Worm (Caenorhabditis elegans): ENCODE results near the gene unc-115.

The unc-115 gene

DNA sequence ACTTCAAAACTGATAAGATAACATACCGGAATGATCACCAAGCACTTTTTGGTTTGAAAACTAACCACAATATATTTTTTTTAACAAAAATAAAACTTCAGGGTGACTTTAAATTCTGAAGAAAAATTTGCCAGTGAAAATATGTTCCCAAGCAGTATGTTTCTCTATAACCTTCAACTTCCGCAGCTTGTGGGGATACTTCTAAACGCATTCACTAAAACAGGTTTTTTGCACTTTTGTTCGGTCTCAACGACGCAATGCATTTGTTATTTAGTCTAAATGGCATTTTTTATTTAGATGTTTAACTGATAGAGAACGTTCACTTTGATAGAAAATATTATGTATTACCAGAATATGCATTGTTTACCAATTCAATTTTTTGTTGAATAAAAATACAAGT, 42.6 kb downstream of the unc-115 start:
- no peak for TF ChIP-seq hlh-26 (GFP tag; conservative IDR thresholded peaks at IDR 0.05)
- no peak for TF ChIP-seq hsf-1 (GFP tag; IDR thresholded peaks at IDR 0.05)
- TF ChIP-seq ztf-22 (GFP tag; optimal IDR thresholded peaks at IDR 0.05): no peak
- no peak for TF ChIP-seq B0261.1 (tag; optimal IDR thresholded peaks at IDR 0.05)
- no peak for TF ChIP-seq let-607 (tag; optimal IDR thresholded peaks at IDR 0.05)
- TF ChIP-seq nfya-1 (tag; optimal IDR thresholded peaks at IDR 0.05; ENCODE audit: borderline replicate concordance, insufficient read depth): no peak
- TF ChIP-seq ceh-40 (GFP tag; IDR thresholded peaks at IDR 0.05): no peak
- TF ChIP-seq chd-7 (tag; optimal IDR thresholded peaks at IDR 0.05): no peak
- TF ChIP-seq F10E7.11 (tag; optimal IDR thresholded peaks at IDR 0.05): no peak
- no peak for TF ChIP-seq F39B2.1 (GFP tag; IDR thresholded peaks at IDR 0.05)
- TF ChIP-seq ccch-3 (GFP tag; optimal IDR thresholded peaks at IDR 0.05): no peak
- TF ChIP-seq ztf-18 (tag; optimal IDR thresholded peaks at IDR 0.05): no peak
- no peak for TF ChIP-seq hrde-1 (tag; optimal IDR thresholded peaks at IDR 0.05; ENCODE audit: borderline replicate concordance)
- no peak for TF ChIP-seq dpl-1 (GFP tag; optimal IDR thresholded peaks at IDR 0.05)
- no peak for TF ChIP-seq nfya-2 (GFP tag; IDR thresholded peaks at IDR 0.05)
- TF ChIP-seq B0336.3 (GFP tag; IDR thresholded peaks at IDR 0.05): no peak
- TF ChIP-seq xnd-1 (tag; optimal IDR thresholded peaks at IDR 0.05): no peak

DNA sequence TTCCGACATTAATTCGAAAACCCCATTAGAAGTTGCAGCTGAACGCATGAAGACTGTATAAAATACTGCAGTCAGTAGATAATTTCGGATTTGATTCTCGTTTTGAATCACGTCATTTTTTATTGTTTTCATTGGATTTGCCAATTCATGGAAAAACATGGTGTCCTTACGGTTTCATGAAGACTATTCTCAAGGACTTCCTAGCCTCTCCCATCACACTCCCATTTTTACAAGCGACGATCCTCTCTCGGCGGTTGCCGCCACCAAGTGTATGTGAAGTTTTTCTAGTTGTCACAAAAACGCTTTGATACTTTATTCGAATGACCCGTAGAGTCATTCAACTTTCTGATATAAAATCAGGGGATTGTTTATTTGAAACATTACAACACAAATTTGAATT, 43.1 kb downstream of the unc-115 start:
- TF ChIP-seq unc-62 (GFP tag; optimal IDR thresholded peaks at IDR 0.05): no peak
- TF ChIP-seq zim-3 (tag; optimal IDR thresholded peaks at IDR 0.05): no peak
- no peak for TF ChIP-seq chd-7 (tag; optimal IDR thresholded peaks at IDR 0.05)
- TF ChIP-seq dpff-1 (tag; optimal IDR thresholded peaks at IDR 0.05): no peak

DNA sequence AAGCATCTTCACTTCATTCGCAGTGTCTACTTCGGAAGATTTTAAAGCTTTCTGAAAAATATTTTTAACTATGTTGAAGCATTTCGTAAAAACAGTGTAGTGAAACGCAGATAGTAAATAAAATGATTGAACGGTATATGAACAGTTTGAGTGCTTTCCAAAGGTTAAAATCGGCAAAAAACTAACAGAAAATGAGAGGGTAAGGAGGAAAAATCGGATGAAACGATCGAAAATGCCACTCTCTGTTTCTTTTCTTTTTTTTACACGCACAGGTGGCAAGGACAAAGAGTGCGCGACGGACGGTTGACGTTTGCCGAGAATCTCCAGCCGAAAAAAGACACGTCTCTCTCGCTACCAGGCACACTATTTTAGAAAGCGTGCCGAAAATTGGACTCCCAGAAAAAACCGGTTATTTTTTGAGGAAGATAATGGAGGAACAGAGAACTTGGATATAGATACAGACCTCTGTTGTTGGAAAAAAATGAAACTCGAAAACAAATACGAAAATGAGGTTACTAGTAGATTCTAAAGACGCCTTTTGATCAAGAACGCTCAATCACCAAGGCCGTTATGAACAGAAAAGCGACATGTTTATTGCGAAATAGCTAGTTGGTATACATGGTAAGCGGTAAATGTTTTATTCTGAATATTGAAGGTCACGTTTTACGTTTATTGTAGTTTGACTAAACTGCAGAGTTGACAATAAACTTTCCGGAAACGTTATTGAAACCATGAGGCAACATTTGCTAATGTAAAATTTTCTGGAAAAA, 47.8 kb downstream of the unc-115 start, which contains the start of gene myrf-2:
TSS of gene myrf-2 (minus strand) at position 51 of the 770 bp plus-strand sequence.
- TF ChIP-seq nhr-90 (tag; optimal IDR thresholded peaks at IDR 0.05): no peak
- no peak for TF ChIP-seq lsy-27 (tag; optimal IDR thresholded peaks at IDR 0.05; ENCODE audit: borderline replicate concordance, insufficient read depth)
- peak; percentile 43; the same call in 1 of the 2 replicates for TF ChIP-seq cebp-1 (GFP tag; IDR thresholded peaks at IDR 0.05)
- peak; percentile 88 for TF ChIP-seq cebp-1 (tag; optimal IDR thresholded peaks at IDR 0.05)
- TF ChIP-seq lin-26 (GFP tag; IDR thresholded peaks at IDR 0.05): no peak

DNA sequence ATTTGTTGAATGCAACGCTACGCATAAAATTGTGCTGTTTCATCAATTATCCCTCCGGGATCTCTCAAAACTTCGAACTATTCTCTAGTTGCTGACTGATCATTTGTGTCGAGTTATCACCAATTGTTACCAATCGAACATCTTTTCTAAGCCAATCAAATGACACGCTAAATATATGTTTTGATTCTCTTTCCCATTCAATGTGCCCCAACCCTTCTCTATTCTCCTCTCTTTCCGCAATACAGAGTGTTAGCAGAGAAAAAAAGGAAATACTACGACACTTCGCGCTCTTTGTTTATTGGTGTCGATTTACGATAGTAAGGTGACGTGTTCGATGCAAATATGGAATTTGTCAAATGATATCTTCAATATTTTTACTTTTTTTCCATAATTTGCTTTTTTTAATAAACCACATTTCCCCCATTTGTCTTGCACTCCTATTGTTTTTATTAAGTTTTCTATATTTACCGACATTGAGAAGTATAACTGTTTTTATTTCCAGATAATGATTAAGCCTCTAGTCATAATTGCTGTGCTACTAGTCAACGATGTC, 50.6 kb downstream of the unc-115 start, which contains the start of gene nucb-1:
TSS of gene nucb-1 (plus strand) at position 503 of the 553 bp plus-strand sequence.
- TF ChIP-seq let-607 (tag; optimal IDR thresholded peaks at IDR 0.05) (peak; percentile 87 to 96), hmg-1.2 (GFP tag; IDR thresholded peaks at IDR 0.05) (peak; percentile 34; the same call in 1 of the 2 replicates), nhr-27 (tag; optimal IDR thresholded peaks at IDR 0.05) (no peak), cebp-1 (GFP tag; IDR thresholded peaks at IDR 0.05) (no peak), cebp-1 (tag; optimal IDR thresholded peaks at IDR 0.05) (peak; percentile 45), lin-40 (tag; optimal IDR thresholded peaks at IDR 0.05) (peak; percentile 59), ZK185.1 (tag; optimal IDR thresholded peaks at IDR 0.05; ENCODE audit: poor library complexity, severe bottlenecking) (no peak), attf-5 (GFP tag; optimal IDR thresholded peaks at IDR 0.05) (peak; percentile 31), him-1 (tag; optimal IDR thresholded peaks at IDR 0.05) (no peak), unc-62 (GFP tag; optimal IDR thresholded peaks at IDR 0.05) (peak; percentile 17), nhr-80 (tag; optimal IDR thresholded peaks at IDR 0.05) (peak; percentile 67), attf-3 (GFP tag; conservative IDR thresholded peaks at IDR 0.05) (peak; percentile 94)

Data from whole organism, young adult.